Fruit fly (Drosophila melanogaster) Kc167 (cell line): Measurements from ENCODE around the gene MED17.

Experiments used
- h ChIP-seq: fragments of >200 bp; optimal IDR thresholded peaks from 3 replicates; lab custom pipeline; 2018; ENCODE audit warnings: missing external identifiers
- ttk ChIP-seq: sonication (Bioruptor generic); optimal IDR thresholded peaks from 2 replicates; lab custom pipeline; 2017; ENCODE audit warnings: missing external identifiers

- TF ChIP-seq ttk (no peak), h (no peak)
Measured at dm6 chr3R:18153698-18154097, 35.2 kb upstream of the MED17 start.
